Fruit fly (Drosophila melanogaster) whole organism, embryonic: ENCODE results near the gene CG18748.

ENCODE experiments used
- ATbp ChIP-seq: fragments of 200-800 bp; sonication (Bioruptor generic); optimal IDR thresholded peaks from 2 replicates; lab custom pipeline; 2017; ENCODE audit warnings: missing biosample characterization, mild to moderate bottlenecking, missing genetic modification characterization, missing genetic modification reagents
- Adf1 ChIP-seq: fragments of 200-800 bp; sonication (Bioruptor generic); IDR thresholded peaks from 2 replicates; pipeline ENCODE4 v1.3.6; 2022; ENCODE audit warnings: missing biosample characterization, missing genetic modification characterization
- CG10267 ChIP-seq: fragments of 200-800 bp; sonication (Bioruptor generic); optimal IDR thresholded peaks from 2 replicates; lab custom pipeline; 2018; ENCODE audit warnings: missing biosample characterization, mild to moderate bottlenecking, missing genetic modification characterization, moderate library complexity
- CG10321 ChIP-seq: fragments of 200-800 bp; sonication (Bioruptor generic); IDR thresholded peaks from 2 replicates; pipeline ENCODE4 v1.3.6; 2022; ENCODE audit warnings: missing biosample characterization, missing genetic modification characterization
- CG10959 ChIP-seq: fragments of 200-800 bp; sonication (Bioruptor generic); IDR thresholded peaks from 2 replicates; pipeline ENCODE4 v1.3.6; 2022; ENCODE audit warnings: missing biosample characterization, missing genetic modification characterization
- CG11504 ChIP-seq: fragments of 200-800 bp; sonication (Bioruptor generic); optimal IDR thresholded peaks from 3 replicates; lab custom pipeline; 2019; ENCODE audit warnings: missing biosample characterization, mild to moderate bottlenecking, missing genetic modification characterization, moderate library complexity
- CG13287 ChIP-seq: fragments of 200-800 bp; sonication (Bioruptor generic); IDR thresholded peaks from 2 replicates; pipeline ENCODE4 v1.3.6; 2022; ENCODE audit warnings: missing biosample characterization, missing genetic modification characterization; ENCODE audit not compliant: partially characterized antibody
- CG13894 ChIP-seq: fragments of 200-800 bp; sonication (Bioruptor generic); optimal IDR thresholded peaks from 3 replicates; lab custom pipeline; 2018; ENCODE audit warnings: missing biosample characterization, mild to moderate bottlenecking, missing genetic modification characterization, moderate library complexity
- CG15696 ChIP-seq: fragments of 200-800 bp; sonication (Bioruptor generic); optimal IDR thresholded peaks from 2 replicates; lab custom pipeline; 2019; ENCODE audit warnings: missing biosample characterization, mild to moderate bottlenecking, missing genetic modification characterization, moderate library complexity
- CG1602 ChIP-seq: fragments of 200-800 bp; sonication (Bioruptor generic); optimal IDR thresholded peaks from 3 replicates; lab custom pipeline; 2016; ENCODE audit warnings: missing biosample characterization, missing genetic modification characterization
- CG17912 ChIP-seq: fragments of 200-800 bp; sonication (Bioruptor generic); optimal IDR thresholded peaks from 2 replicates; lab custom pipeline; 2018; ENCODE audit warnings: missing biosample characterization, mild to moderate bottlenecking, missing genetic modification characterization
- CG1832 ChIP-seq: fragments of 200-800 bp; sonication (Bioruptor generic); optimal IDR thresholded peaks from 2 replicates; lab custom pipeline; 2017; ENCODE audit warnings: missing biosample characterization, mild to moderate bottlenecking, missing genetic modification characterization, inconsistent platforms
- CG30020 ChIP-seq: fragments of 200-800 bp; optimal IDR thresholded peaks from 2 replicates; lab custom pipeline; 2019; ENCODE audit warnings: missing biosample characterization, mild to moderate bottlenecking, missing genetic modification characterization, moderate library complexity
- CG3163 ChIP-seq: fragments of 200-800 bp; sonication (Bioruptor generic); optimal IDR thresholded peaks from 3 replicates; lab custom pipeline; 2016; ENCODE audit warnings: missing biosample characterization, missing genetic modification characterization
- CG43689 ChIP-seq: fragments of 200-800 bp; sonication (Bioruptor generic); IDR thresholded peaks from 2 replicates; pipeline ENCODE4 v1.3.6; 2022; ENCODE audit warnings: missing biosample characterization, missing genetic modification characterization
- CG6765 ChIP-seq: fragments of 200-800 bp; sonication (Bioruptor generic); optimal IDR thresholded peaks from 3 replicates; lab custom pipeline; 2017; ENCODE audit warnings: missing biosample characterization, mild to moderate bottlenecking, missing genetic modification characterization
- CG7963 ChIP-seq: fragments of 200-800 bp; sonication (Bioruptor generic); IDR thresholded peaks from 3 replicates; pipeline ENCODE4 v1.3.6; 2022; ENCODE audit warnings: missing biosample characterization, missing genetic modification characterization; ENCODE audit not compliant: partially characterized antibody
- CG8944 ChIP-seq: fragments of 200-800 bp; sonication (Bioruptor generic); optimal IDR thresholded peaks from 3 replicates; lab custom pipeline; 2016; ENCODE audit warnings: missing biosample characterization, missing genetic modification characterization
- Deaf1 ChIP-seq: fragments of 200-800 bp; optimal IDR thresholded peaks from 3 replicates; lab custom pipeline; 2019; ENCODE audit warnings: missing biosample characterization, mild to moderate bottlenecking, missing genetic modification characterization, moderate library complexity
- Doc2 ChIP-seq: fragments of 200-800 bp; sonication (Bioruptor generic); IDR thresholded peaks from 2 replicates; pipeline ENCODE4 v1.3.6; 2022; ENCODE audit warnings: missing biosample characterization, missing genetic modification characterization
- Dref ChIP-seq: fragments of 200-800 bp; sonication (Bioruptor generic); IDR thresholded peaks from 2 replicates; pipeline ENCODE4 v1.3.6; 2022; ENCODE audit warnings: missing biosample characterization, missing genetic modification characterization
- ERR ChIP-seq: fragments of 200-800 bp; sonication (Bioruptor generic); optimal IDR thresholded peaks from 2 replicates; lab custom pipeline; 2016; ENCODE audit warnings: missing biosample characterization, missing genetic modification characterization
- Ets65A ChIP-seq: fragments of 200-800 bp; sonication (Bioruptor generic); peaks from one replicate; lab custom pipeline; 2016; ENCODE audit warnings: missing biosample characterization, missing genetic modification characterization
- Hmr ChIP-seq: fragments of 200-800 bp; sonication (Bioruptor generic); optimal IDR thresholded peaks from 3 replicates; lab custom pipeline; 2017; ENCODE audit warnings: mild to moderate bottlenecking, missing biosample characterization, missing genetic modification reagents, missing genetic modification characterization
- Hsf ChIP-seq: fragments of 200-800 bp; sonication (Bioruptor generic); optimal IDR thresholded peaks from 3 replicates; lab custom pipeline; 2016; ENCODE audit warnings: missing biosample characterization, missing genetic modification characterization
- Poxn ChIP-seq: fragments of 200-800 bp; sonication (Bioruptor generic); IDR thresholded peaks from 2 replicates; pipeline ENCODE4 v1.3.6; 2022; ENCODE audit warnings: missing biosample characterization, missing genetic modification characterization
- Usf ChIP-seq: fragments of 200-800 bp; sonication (Bioruptor generic); optimal IDR thresholded peaks from 2 replicates; lab custom pipeline; 2017; ENCODE audit warnings: missing genotype, missing biosample characterization, missing genetic modification characterization
- Xbp1 ChIP-seq: fragments of 200-800 bp; sonication (Bioruptor generic); optimal IDR thresholded peaks from 3 replicates; lab custom pipeline; 2016; ENCODE audit warnings: missing biosample characterization, mild to moderate bottlenecking, missing genetic modification characterization
- abd-A ChIP-seq: fragments of 200-800 bp; sonication (Bioruptor generic); optimal IDR thresholded peaks from 3 replicates; lab custom pipeline; 2019; ENCODE audit warnings: missing biosample characterization, mild to moderate bottlenecking, missing genetic modification characterization, moderate library complexity
- bbx ChIP-seq: fragments of 200-800 bp; sonication (Bioruptor generic); IDR thresholded peaks from 2 replicates; pipeline ENCODE4 v1.3.6; 2022; ENCODE audit warnings: missing biosample characterization, missing genetic modification characterization; ENCODE audit not compliant: partially characterized antibody
- bcd ChIP-seq: fragments of 200-800 bp; sonication (Bioruptor generic); optimal IDR thresholded peaks from 2 replicates; lab custom pipeline; 2017; ENCODE audit warnings: missing biosample characterization, mild to moderate bottlenecking, missing genetic modification characterization
- ci ChIP-seq: fragments of 200-800 bp; sonication (Bioruptor generic); IDR thresholded peaks from 3 replicates; pipeline ENCODE4 v1.3.6; 2022; ENCODE audit warnings: missing biosample characterization, missing genetic modification characterization
- dan ChIP-seq: fragments of 200-800 bp; sonication (Bioruptor generic); IDR thresholded peaks from 2 replicates; pipeline ENCODE4 v1.3.6; 2022; ENCODE audit warnings: missing biosample characterization, missing genetic modification characterization
- dimm ChIP-seq: fragments of 200-800 bp; sonication (Bioruptor generic); IDR thresholded peaks from 2 replicates; pipeline ENCODE4 v1.3.6; 2022; ENCODE audit warnings: missing biosample characterization, missing genetic modification characterization
- fd102C ChIP-seq: fragments of 200-800 bp; sonication (Bioruptor generic); optimal IDR thresholded peaks from 2 replicates; lab custom pipeline; 2018; ENCODE audit warnings: missing biosample characterization, mild to moderate bottlenecking, missing genetic modification characterization, moderate library complexity
- fd3F ChIP-seq: fragments of 200-800 bp; sonication (Bioruptor generic); optimal IDR thresholded peaks from 2 replicates; lab custom pipeline; 2018; ENCODE audit warnings: missing biosample characterization, mild to moderate bottlenecking, missing genetic modification characterization, moderate library complexity
- hth ChIP-seq: fragments of >200 bp; optimal IDR thresholded peaks from 2 replicates; lab custom pipeline; 2017; ENCODE audit warnings: inconsistent platforms
- ind ChIP-seq: fragments of 200-800 bp; sonication (Bioruptor generic); optimal IDR thresholded peaks from 3 replicates; lab custom pipeline; 2016; ENCODE audit warnings: missing biosample characterization, missing genetic modification characterization
- jumu ChIP-seq: fragments of 200-800 bp; sonication (Bioruptor generic); optimal IDR thresholded peaks from 3 replicates; lab custom pipeline; 2016; ENCODE audit warnings: missing biosample characterization, missing genetic modification characterization
- lilli ChIP-seq: fragments of 200-800 bp; sonication (Bioruptor generic); optimal IDR thresholded peaks from 3 replicates; lab custom pipeline; 2016; ENCODE audit warnings: missing biosample characterization, missing genetic modification characterization
- org-1 ChIP-seq: fragments of 200-800 bp; sonication (Bioruptor generic); optimal IDR thresholded peaks from 2 replicates; lab custom pipeline; 2017; ENCODE audit warnings: missing biosample characterization, missing genetic modification characterization
- repo ChIP-seq: fragments of 200-800 bp; sonication (Bioruptor generic); optimal IDR thresholded peaks from 2 replicates; lab custom pipeline; 2016; ENCODE audit warnings: missing biosample characterization, missing genetic modification characterization
- sc ChIP-seq, 3 experiments: fragments of >200 bp in 2 of 3; fragments of 200-800 bp in 1 of 3; sonication (Bioruptor generic) in 1 of 3; optimal IDR thresholded peaks; 2 replicates in 2 of 3; 3 replicates in 1 of 3; lab custom pipeline; 2017; ENCODE audit warnings: mild to moderate bottlenecking in 1 of 3, missing biosample characterization in 1 of 3, missing genetic modification characterization in 1 of 3, missing genetic modification reagents in 1 of 3
- scrt ChIP-seq: fragments of 200-800 bp; sonication (Bioruptor generic); optimal IDR thresholded peaks from 2 replicates; lab custom pipeline; 2018; ENCODE audit warnings: missing biosample characterization, mild to moderate bottlenecking, missing genetic modification characterization, moderate library complexity
- sens ChIP-seq: fragments of 200-800 bp; sonication (Bioruptor generic); peaks from one replicate; lab custom pipeline; 2016; ENCODE audit warnings: missing biosample characterization, missing genetic modification characterization
- vnd ChIP-seq: fragments of 200-800 bp; sonication (Bioruptor generic); IDR thresholded peaks from 3 replicates; pipeline ENCODE4 v1.3.6; 2022; ENCODE audit warnings: missing biosample characterization, missing genetic modification characterization; ENCODE audit not compliant: partially characterized antibody
- wdn ChIP-seq: fragments of 200-800 bp; sonication (Bioruptor generic); IDR thresholded peaks from 2 replicates; pipeline ENCODE4 v1.3.6; 2022; ENCODE audit warnings: missing biosample characterization, missing genetic modification characterization
- zen2 ChIP-seq: fragments of 200-800 bp; sonication (Bioruptor generic); IDR thresholded peaks from 3 replicates; pipeline ENCODE4 v1.3.6; 2022; ENCODE audit warnings: missing biosample characterization, missing genetic modification characterization; ENCODE audit not compliant: partially characterized antibody

CG18748 gene

DNA sequence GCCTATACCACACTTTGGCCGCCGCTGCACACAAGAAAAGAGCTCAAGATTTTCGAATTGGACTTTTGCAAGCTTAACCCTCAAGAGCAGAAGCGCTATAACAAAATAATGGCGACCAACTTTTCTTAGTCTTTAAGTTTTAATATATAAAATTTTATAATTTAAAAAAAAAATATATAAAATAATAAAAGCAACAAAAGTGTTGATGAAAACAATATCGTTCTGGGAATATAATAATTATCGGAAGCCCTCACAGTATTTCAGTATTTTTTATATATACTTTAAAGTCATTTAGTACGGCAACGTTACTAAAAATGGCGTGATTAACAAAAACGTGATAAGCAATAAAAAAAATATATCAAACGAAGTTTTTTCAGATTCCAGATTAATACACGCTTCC lies 28.2 kb downstream of the CG18748 start, which contains the start of gene Sp7:
TSS of gene Sp7 (plus strand) at position 301 of the 400 bp plus-strand sequence.
- TF ChIP-seq org-1 (GFP tag; lab: Kevin White, UChicago), result no peak
- no peak for TF ChIP-seq hth (lab: Kevin White, UChicago)
- no peak for TF ChIP-seq dan
- TF ChIP-seq Poxn, result no peak
- no peak for TF ChIP-seq bcd
- TF ChIP-seq, all 482 proteins: peak for 0

DNA sequence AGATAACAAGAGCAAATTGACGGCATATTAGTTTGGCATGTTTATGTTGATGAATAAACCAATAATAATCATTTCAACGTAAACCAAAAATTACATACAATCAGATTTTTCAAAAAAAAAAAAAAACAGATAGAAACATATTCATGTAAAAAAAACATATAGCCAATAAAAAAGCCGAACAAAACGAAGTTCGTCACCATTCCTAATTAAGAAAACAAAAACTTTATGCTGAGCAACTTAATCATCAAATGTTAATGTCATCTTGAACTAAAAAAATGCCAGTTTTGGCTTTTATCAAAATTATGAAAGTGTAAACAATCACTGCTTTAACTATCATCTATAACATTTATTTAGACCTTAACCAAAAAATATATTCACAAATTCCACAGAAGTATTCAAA lies 29.9 kb downstream of the CG18748 start, which contains the start of gene CG10919:
TSS of gene CG10919 (plus strand) at position 301 of the 400 bp plus-strand sequence.
- TF ChIP-seq jumu, result no peak
- no peak for TF ChIP-seq CG17912 (GFP tag; lab: Kevin White, UChicago)
- no peak for TF ChIP-seq fd102C
- no peak for TF ChIP-seq CG1602 (GFP tag; lab: Kevin White, UChicago)
- TF ChIP-seq Xbp1 (GFP tag; lab: Kevin White, UChicago), result no peak
- no peak for TF ChIP-seq Usf (GFP tag; lab: Kevin White, UChicago)
- TF ChIP-seq CG13287 (GFP tag; lab: Robert Waterston, UW), result no peak

DNA sequence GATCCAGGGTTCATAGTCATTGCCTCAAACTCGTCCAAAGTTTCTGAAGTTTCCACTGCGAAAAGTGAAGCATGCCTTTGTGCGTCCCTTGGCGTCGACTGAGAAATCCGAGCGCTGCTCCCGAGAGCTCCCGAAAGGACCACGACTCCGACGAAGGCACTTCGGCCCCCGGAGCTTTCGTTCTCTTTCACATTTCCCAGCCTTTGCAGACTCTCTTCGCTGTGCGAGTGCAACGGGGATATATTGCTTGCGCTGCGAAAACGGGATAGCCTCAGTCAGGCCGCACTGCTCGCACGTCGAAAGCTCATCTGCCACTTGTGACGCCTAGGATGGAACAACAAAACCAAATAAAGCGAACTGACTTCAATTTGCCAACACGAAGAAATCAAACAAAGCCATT lies 34.2 kb downstream of the CG18748 start:
- TF ChIP-seq ind (no peak), ATbp (no peak), CG7963 (GFP tag; lab: Robert Waterston, UW) (no peak), sc (optimal IDR thresholded peaks at IDR 0.05; lab: Kevin White, UChicago) (no peak), sc (GFP tag; optimal IDR thresholded peaks at IDR 0.05; lab: Kevin White, UChicago) (no peak), CG30020 (tag; lab: Kevin White, UChicago) (no peak), CG3163 (GFP tag; lab: Kevin White, UChicago) (peak; percentile 97), CG11504 (no peak), ci (GFP tag; lab: Robert Waterston, UW) (no peak), CG13287 (GFP tag; lab: Robert Waterston, UW) (peak; percentile 14; the same call in 1 of the 2 replicates), ERR (GFP tag; lab: Kevin White, UChicago) (no peak), vnd (no peak), scrt (GFP tag; lab: Kevin White, UChicago) (peak; percentile 19), Doc2 (GFP tag; lab: Robert Waterston, UW) (no peak), CG10267 (tag; lab: Kevin White, UChicago) (no peak), Deaf1 (tag; lab: Kevin White, UChicago) (peak; percentile 97), CG10959 (GFP tag; lab: Robert Waterston, UW) (no peak), abd-A (tag; lab: Kevin White, UChicago) (peak; percentile 15), repo (GFP tag; lab: Kevin White, UChicago) (no peak), wdn (no peak), Adf1 (GFP tag; lab: Robert Waterston, UW) (peak; percentile 50), Dref (GFP tag; lab: Robert Waterston, UW) (no peak), lilli (GFP tag; lab: Kevin White, UChicago) (no peak), sens (GFP tag; lab: Kevin White, UChicago) (no peak), CG15696 (no peak), Ets65A (GFP tag; lab: Kevin White, UChicago) (peak; percentile 28), CG1832 (GFP tag; lab: Kevin White, UChicago) (peak; percentile 81), CG6765 (no peak), CG13894 (tag; lab: Kevin White, UChicago) (peak; percentile 1), CG8944 (GFP tag; lab: Kevin White, UChicago) (no peak), Hsf (no peak), dimm (no peak), bbx (GFP tag; lab: Robert Waterston, UW) (no peak), fd3F (GFP tag; lab: Kevin White, UChicago) (no peak), CG43689 (GFP tag; lab: Robert Waterston, UW) (no peak), Hmr (peak; percentile 14), CG10321 (peak; percentile 92), zen2 (GFP tag; lab: Robert Waterston, UW) (peak; percentile 15; the same call in 1 of the 3 replicates)
